Worm (Caenorhabditis elegans): Measurements from ENCODE around the gene spig-1.

Gene spig-1

DNA sequence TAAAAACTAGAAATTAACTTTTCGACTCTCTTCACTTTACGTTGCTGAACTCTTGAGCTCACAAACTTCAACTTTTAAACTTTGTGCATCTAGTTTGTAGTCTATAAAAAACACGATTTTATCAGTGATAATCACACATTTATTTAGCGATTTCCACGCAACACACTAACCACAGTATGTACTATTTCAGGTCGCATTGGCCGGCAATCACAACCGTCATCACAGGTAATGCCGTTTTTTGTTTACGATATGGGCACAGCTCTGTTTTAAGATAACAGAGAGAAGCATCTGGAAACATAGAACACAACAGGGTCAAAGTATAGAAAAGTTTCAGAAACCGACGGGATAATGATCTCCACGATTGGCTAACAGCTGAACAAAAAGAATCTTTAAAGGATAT, 24.6 kb downstream of the spig-1 start:
- TF ChIP-seq ztf-1 (GFP tag; conservative IDR thresholded peaks at IDR 0.05) (no peak), unc-62 (GFP tag; optimal IDR thresholded peaks at IDR 0.05) (no peak), nhr-237 (tag; optimal IDR thresholded peaks at IDR 0.05) (no peak), crh-2 (tag; optimal IDR thresholded peaks at IDR 0.05) (peak; percentile 62), sma-9 (GFP tag; optimal IDR thresholded peaks at IDR 0.05) (peak; percentile 35), sma-9 (tag; optimal IDR thresholded peaks at IDR 0.05) (no peak), nhr-129 (tag; optimal IDR thresholded peaks at IDR 0.05) (peak; percentile 58), aly-2 (tag; optimal IDR thresholded peaks at IDR 0.05) (no peak), fos-1 (tag; optimal IDR thresholded peaks at IDR 0.05) (peak; percentile 8)

DNA sequence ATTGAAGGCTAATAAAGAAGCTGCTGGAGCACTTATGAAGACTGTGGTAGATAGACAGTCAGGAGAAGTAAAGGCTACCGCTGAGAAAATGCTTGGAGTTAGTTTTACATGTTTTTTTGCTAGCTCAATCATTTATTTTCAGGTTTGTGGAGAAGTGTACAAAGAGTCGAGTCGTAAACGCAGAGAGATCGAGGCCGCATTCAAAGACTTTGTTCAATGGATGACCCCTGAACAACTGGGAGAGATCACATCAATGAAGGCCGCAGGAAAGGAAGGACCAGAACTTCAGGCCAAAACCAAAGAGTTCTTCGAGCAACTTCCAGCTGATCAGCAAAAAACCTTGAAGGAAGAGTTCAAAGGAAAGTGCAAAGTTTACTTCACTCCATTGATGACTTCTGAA, 27.2 kb downstream of the spig-1 start:
- no peak for TF ChIP-seq ztf-1 (GFP tag; conservative IDR thresholded peaks at IDR 0.05)
- no peak for TF ChIP-seq sma-9 (GFP tag; optimal IDR thresholded peaks at IDR 0.05)
- TF ChIP-seq sma-9 (tag; optimal IDR thresholded peaks at IDR 0.05): no peak
- TF ChIP-seq nhr-237 (tag; optimal IDR thresholded peaks at IDR 0.05): no peak
- no peak for TF ChIP-seq nhr-12 (tag; optimal IDR thresholded peaks at IDR 0.05)
- TF ChIP-seq ztf-4 (tag; optimal IDR thresholded peaks at IDR 0.05): no peak
- no peak for TF ChIP-seq mdl-1 (tag; optimal IDR thresholded peaks at IDR 0.05)
- TF ChIP-seq sem-4 (tag; optimal IDR thresholded peaks at IDR 0.05): no peak
- no peak for TF ChIP-seq lin-13 (GFP tag; optimal IDR thresholded peaks at IDR 0.05)

DNA sequence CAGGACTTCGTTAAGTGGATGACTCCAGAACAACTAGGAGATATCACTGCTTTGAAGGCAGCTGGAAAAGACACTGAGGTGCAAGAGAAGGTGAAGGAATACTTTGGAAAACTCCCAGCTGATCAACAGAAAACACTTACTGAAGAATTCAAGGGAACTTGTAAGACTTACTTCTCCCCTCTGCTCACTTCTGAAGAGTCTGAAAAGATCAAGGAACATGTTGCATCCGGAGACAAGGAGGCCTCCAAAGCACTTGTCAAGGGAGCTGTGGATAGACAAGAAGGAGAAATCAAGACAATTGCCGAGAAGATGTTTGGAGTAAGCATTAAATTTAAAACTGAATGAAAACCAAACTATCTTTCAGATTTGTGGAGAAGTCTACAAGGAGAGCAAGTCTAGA, 27.9 kb downstream of the spig-1 start:
- TF ChIP-seq ama-1 (optimal IDR thresholded peaks at IDR 0.05) (no peak), skn-1 (tag; optimal IDR thresholded peaks at IDR 0.05) (no peak), ztf-11 (tag; optimal IDR thresholded peaks at IDR 0.05) (no peak), nhr-25 (tag; optimal IDR thresholded peaks at IDR 0.05) (no peak), lin-13 (GFP tag; optimal IDR thresholded peaks at IDR 0.05) (no peak), unc-55 (GFP tag; optimal IDR thresholded peaks at IDR 0.05) (no peak), snpc-4 (tag; optimal IDR thresholded peaks at IDR 0.05) (no peak), crh-2 (tag; optimal IDR thresholded peaks at IDR 0.05) (no peak)

- TF ChIP-seq ama-1 (optimal IDR thresholded peaks at IDR 0.05): no peak
- peak; percentile 63 for TF ChIP-seq unc-55 (GFP tag; optimal IDR thresholded peaks at IDR 0.05)
- no peak for TF ChIP-seq nhr-129 (tag; optimal IDR thresholded peaks at IDR 0.05)
- TF ChIP-seq sma-9 (GFP tag; optimal IDR thresholded peaks at IDR 0.05): peak; percentile 80
- TF ChIP-seq sma-9 (tag; optimal IDR thresholded peaks at IDR 0.05): no peak
- peak; percentile 0 for TF ChIP-seq crh-2 (tag; optimal IDR thresholded peaks at IDR 0.05)
- TF ChIP-seq F13H6.1 (tag; optimal IDR thresholded peaks at IDR 0.05): peak; percentile 67
- no peak for TF ChIP-seq nhr-237 (tag; optimal IDR thresholded peaks at IDR 0.05)
- peak; percentile 71 for TF ChIP-seq sma-3 (GFP tag; optimal IDR thresholded peaks at IDR 0.05)
- peak in 1 of 2 experiments; percentile 69 for TF ChIP-seq lsy-2 (tag; optimal IDR thresholded peaks at IDR 0.05)
- peak; percentile 94 for TF ChIP-seq gmeb-1 (tag; optimal IDR thresholded peaks at IDR 0.05)
- TF ChIP-seq fos-1 (tag; optimal IDR thresholded peaks at IDR 0.05): peak; percentile 9
- peak; percentile 9 for TF ChIP-seq sem-4 (tag; optimal IDR thresholded peaks at IDR 0.05)
- no peak for TF ChIP-seq nhr-6 (tag; optimal IDR thresholded peaks at IDR 0.05)
Observed at ce11 chrV:7084612-7085139, 33.2 kb downstream of the spig-1 start, which contains the start of gene mys-1. Gene mys-1, minus strand, starts transcription at chrV:7084662.

DNA sequence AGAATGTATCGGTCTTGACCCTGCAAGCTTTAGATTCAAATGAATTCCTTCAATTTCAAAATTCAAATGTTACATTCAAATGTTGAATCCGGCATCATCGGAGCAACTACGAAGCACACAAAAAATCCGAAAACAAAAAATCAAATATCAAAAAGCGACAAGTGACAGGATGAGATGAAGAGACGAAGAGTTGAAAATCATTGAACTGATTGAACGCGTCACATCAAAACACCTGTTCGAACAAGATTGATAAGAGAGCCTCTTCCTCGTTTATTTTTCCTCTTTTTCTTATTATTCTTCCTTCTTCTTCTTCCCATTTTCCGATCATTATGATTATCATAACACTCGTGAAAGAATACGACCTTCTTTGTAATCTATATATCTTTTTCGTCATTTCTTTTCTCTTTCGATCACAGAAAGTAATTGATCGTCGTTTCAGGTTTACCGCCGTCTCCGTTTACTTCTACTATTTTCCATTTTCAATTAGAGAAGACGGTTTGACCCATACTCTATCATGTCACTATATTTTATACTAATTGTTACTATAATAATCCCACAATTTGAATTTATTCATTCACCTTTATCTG, 34.1 kb downstream of the spig-1 start, which contains the start of gene VC5.2:
VC5.2 (plus strand) TSS at position 439 of the 587 bp plus-strand sequence.
- TF ChIP-seq lsy-2 (tag; optimal IDR thresholded peaks at IDR 0.05) (peak in 1 of 2 experiments; percentile 37), sma-9 (GFP tag; optimal IDR thresholded peaks at IDR 0.05) (peak; percentile 48), sma-9 (tag; optimal IDR thresholded peaks at IDR 0.05) (no peak), lin-11 (tag; optimal IDR thresholded peaks at IDR 0.05) (no peak), blmp-1 (tag; optimal IDR thresholded peaks at IDR 0.05; ENCODE audit: insufficient read depth) (peak; percentile 46)

ce11 chrV:7087340-7087739, 35.8 kb downstream of the spig-1 start:
- TF ChIP-seq unc-39 (tag; optimal IDR thresholded peaks at IDR 0.05) (no peak), elt-3 (tag; optimal IDR thresholded peaks at IDR 0.05) (no peak), nhr-129 (tag; optimal IDR thresholded peaks at IDR 0.05) (no peak), crh-2 (tag; optimal IDR thresholded peaks at IDR 0.05) (no peak), nhr-237 (tag; optimal IDR thresholded peaks at IDR 0.05) (no peak), lin-11 (tag; optimal IDR thresholded peaks at IDR 0.05) (no peak), sma-3 (GFP tag; optimal IDR thresholded peaks at IDR 0.05) (no peak), peb-1 (tag; optimal IDR thresholded peaks at IDR 0.05) (no peak), egl-27 (tag; optimal IDR thresholded peaks at IDR 0.05) (no peak)
